Fruit fly (Drosophila melanogaster): Measurements from ENCODE around the gene Teh3.

- TF ChIP-seq OdsH (GFP tag; optimal IDR thresholded peaks at IDR 0.05) (no peak), usp (GFP tag; optimal IDR thresholded peaks at IDR 0.05) (no peak), psq (GFP tag; optimal IDR thresholded peaks at IDR 0.05) (no peak), Hr78 (GFP tag; optimal IDR thresholded peaks at IDR 0.05) (no peak), br (GFP tag; optimal IDR thresholded peaks at IDR 0.05) (no peak), dmrt93B (GFP tag; optimal IDR thresholded peaks at IDR 0.05) (no peak), lola (GFP tag; optimal IDR thresholded peaks at IDR 0.05) (no peak), brk (GFP tag; optimal IDR thresholded peaks at IDR 0.05) (no peak)
These were observed 39.2 kb downstream of the Teh3 start for dm6 chr3L:4145229-4145628.

Measured in whole organism, wandering third instar larva.